Worm (Caenorhabditis elegans) whole organism, early embryonic: Measurements from ENCODE around the gene dpf-2.

ENCODE experiments used
- F13C5.2 ChIP-seq: sonication (generic microtip); optimal IDR thresholded peaks from 2 replicates; lab custom pipeline; 2017; ENCODE audit warnings: mild to moderate bottlenecking, missing genetic modification characterization, inconsistent platforms, missing compliant biosample characterization
- tbx-37 ChIP-seq: fragments of 200-800 bp; sonication (Bioruptor generic); conservative IDR thresholded peaks from 2 replicates; pipeline ENCODE4 v1.3.6; 2022; ENCODE audit warnings: missing genetic modification reagents, missing genetic modification characterization, missing compliant biosample characterization

ce11 chrX:14842846-14843369 lies 11.3 kb downstream of the dpf-2 start:
- TF ChIP-seq tbx-37 (GFP tag; lab: Robert Waterston, UW) (no peak), F13C5.2 (tag; lab: Kevin White, UChicago) (no peak)
